Worm (Caenorhabditis elegans) whole organism, L3 larva: Measurements from ENCODE around the gene H35B03.1.

Experiments
- aly-2 ChIP-seq: fragments of 150-350 bp; optimal IDR thresholded peaks from 2 replicates; lab custom pipeline; 2014; ENCODE audit warnings: missing biosample characterization, missing genetic modification characterization
- ceh-28 ChIP-seq: fragments of 150-350 bp; optimal IDR thresholded peaks from 2 replicates; lab custom pipeline; 2014; ENCODE audit warnings: missing biosample characterization, missing genetic modification reagents, missing genetic modification characterization
- elt-3 ChIP-seq, 3 experiments: fragments of 150-350 bp in 1 of 3; sonication (generic microtip) in 2 of 3; optimal IDR thresholded peaks; 2 replicates in 2 of 3; 4 replicates in 1 of 3; lab custom pipeline; 2014 to 2017; ENCODE audit warnings: missing biosample characterization in 3 of 3, missing genetic modification characterization in 3 of 3
- fkh-10 ChIP-seq: sonication (generic microtip); optimal IDR thresholded peaks from 2 replicates; lab custom pipeline; 2017; ENCODE audit warnings: missing biosample characterization, missing genetic modification reagents, missing genetic modification characterization
- fos-1 ChIP-seq: fragments of 150-350 bp; optimal IDR thresholded peaks from 2 replicates; lab custom pipeline; 2014; ENCODE audit warnings: missing biosample characterization, missing genetic modification characterization
- jun-1 ChIP-seq: fragments of 150-350 bp; optimal IDR thresholded peaks from 2 replicates; lab custom pipeline; 2014; ENCODE audit warnings: missing biosample characterization, missing genetic modification reagents, missing genetic modification characterization
- lin-39 ChIP-seq: fragments of 150-350 bp; optimal IDR thresholded peaks from 2 replicates; lab custom pipeline; 2018; ENCODE audit warnings: missing biosample characterization, missing genetic modification reagents, missing genetic modification characterization
- nhr-23 ChIP-seq: fragments of 150-350 bp; optimal IDR thresholded peaks from 2 replicates; lab custom pipeline; 2014; ENCODE audit warnings: missing biosample characterization, missing genetic modification reagents, missing genetic modification characterization
- nhr-28 ChIP-seq: fragments of 150-350 bp; optimal IDR thresholded peaks from 2 replicates; lab custom pipeline; 2014; ENCODE audit warnings: missing biosample characterization, missing genetic modification characterization
- nhr-77 ChIP-seq: fragments of 150-350 bp; optimal IDR thresholded peaks from 2 replicates; lab custom pipeline; 2014; ENCODE audit warnings: missing biosample characterization, missing genetic modification characterization
- pha-4 ChIP-seq: fragments of 150-350 bp; optimal IDR thresholded peaks from 2 replicates; lab custom pipeline; 2014; ENCODE audit warnings: missing biosample characterization, missing genetic modification reagents, missing genetic modification characterization
- snpc-4 ChIP-seq: fragments of 150-350 bp; optimal IDR thresholded peaks from 2 replicates; lab custom pipeline; 2014; ENCODE audit warnings: missing biosample characterization, missing genetic modification characterization
- unc-62 ChIP-seq: fragments of 150-350 bp; sonication (generic microtip); optimal IDR thresholded peaks from 4 replicates; lab custom pipeline; 2014; ENCODE audit warnings: missing biosample characterization, missing genetic modification reagents, missing genetic modification characterization
- ztf-11 ChIP-seq: fragments of 150-350 bp; optimal IDR thresholded peaks from 2 replicates; lab custom pipeline; 2014; ENCODE audit warnings: missing biosample characterization, missing genetic modification characterization

ce11 chrIV:5701646-5702045 lies 23.8 kb upstream of the H35B03.1 start:
- TF ChIP-seq nhr-77 (tag; lab: Kevin White, UChicago) (no peak), fos-1 (tag; lab: Kevin White, UChicago) (no peak), ztf-11 (no peak), ceh-28 (tag; lab: Kevin White, UChicago) (no peak), snpc-4 (tag; lab: Kevin White, UChicago) (no peak), unc-62 (no peak), nhr-23 (no peak), lin-39 (tag; lab: Kevin White, UChicago) (no peak), fkh-10 (no peak), pha-4 (tag; lab: Kevin White, UChicago) (no peak), nhr-28 (no peak), aly-2 (tag; lab: Kevin White, UChicago) (no peak), jun-1 (tag; lab: Kevin White, UChicago) (no peak), elt-3 (tag; optimal IDR thresholded peaks at IDR 0.05; lab: Kevin White, UChicago) (no peak)
